Fruit fly (Drosophila melanogaster): Measurements from ENCODE around the gene CG2211.

Gene CG2211

dm6 chr3L:1320230-1320930, 14.8 kb downstream of the CG2211 start (continued):
- TF ChIP-seq cas (GFP tag; IDR thresholded peaks at IDR 0.05) (no peak), CG9797 (GFP tag; optimal IDR thresholded peaks at IDR 0.05) (no peak), Aef1 (GFP tag; IDR thresholded peaks at IDR 0.05) (peak; percentile 20; the same call in 1 of the 3 replicates), grau (tag; optimal IDR thresholded peaks at IDR 0.05) (peak; percentile 37), kni (GFP tag; optimal IDR thresholded peaks at IDR 0.05) (no peak), CG31441 (GFP tag; IDR thresholded peaks at IDR 0.05) (0 out of 2 replicates have a peak, but pooled peaks have one; percentile 20), CG7745 (tag; optimal IDR thresholded peaks at IDR 0.05) (peak; percentile 99), gsb (GFP tag; IDR thresholded peaks at IDR 0.05) (no peak), Ets65A (GFP tag) (peak; percentile 31), az2 (GFP tag; optimal IDR thresholded peaks at IDR 0.05) (no peak), fu2 (GFP tag; optimal IDR thresholded peaks at IDR 0.05) (no peak), cwo (GFP tag; optimal IDR thresholded peaks at IDR 0.05) (no peak), wdn (GFP tag; IDR thresholded peaks at IDR 0.05) (no peak), CG16779 (GFP tag; IDR thresholded peaks at IDR 0.05) (no peak), CG1647 (GFP tag; optimal IDR thresholded peaks at IDR 0.05) (peak; percentile 24), Camta (GFP tag; optimal IDR thresholded peaks at IDR 0.05) (no peak), fd102C (GFP tag; optimal IDR thresholded peaks at IDR 0.05) (no peak), CG12299 (tag; optimal IDR thresholded peaks at IDR 0.05) (no peak), gro (GFP tag; optimal IDR thresholded peaks at IDR 0.05) (no peak), CG18599 (GFP tag; optimal IDR thresholded peaks at IDR 0.05) (peak; percentile 22), CG11093 (GFP tag; IDR thresholded peaks at IDR 0.05) (no peak), BEAF-32 (GFP tag; optimal IDR thresholded peaks at IDR 0.05) (no peak), mam (GFP tag; optimal IDR thresholded peaks at IDR 0.05) (peak; percentile 22), CG10366 (GFP tag; IDR thresholded peaks at IDR 0.05) (peak; percentile 46), ind (GFP tag; optimal IDR thresholded peaks at IDR 0.05) (peak; percentile 15), Sin3A (optimal IDR thresholded peaks at IDR 0.05) (no peak), YL-1 (GFP tag; optimal IDR thresholded peaks at IDR 0.05) (no peak), CG6689 (GFP tag; IDR thresholded peaks at IDR 0.05) (0 out of 2 replicates have a peak, but pooled peaks have one; percentile 4), sens (GFP tag) (peak; percentile 31), ac (GFP tag; optimal IDR thresholded peaks at IDR 0.05) (no peak), row (GFP tag; IDR thresholded peaks at IDR 0.05) (peak; percentile 48), Dip3 (GFP tag; optimal IDR thresholded peaks at IDR 0.05) (peak; percentile 28), nmo (GFP tag; optimal IDR thresholded peaks at IDR 0.05) (no peak), vnd (GFP tag; IDR thresholded peaks at IDR 0.05; ENCODE audit: partially characterized antibody) (no peak), Mes4 (GFP tag; optimal IDR thresholded peaks at IDR 0.05) (no peak), CG12942 (GFP tag; optimal IDR thresholded peaks at IDR 0.05) (no peak), Chrac-16 (GFP tag; optimal IDR thresholded peaks at IDR 0.05) (no peak), B-H2 (GFP tag; optimal IDR thresholded peaks at IDR 0.05) (no peak), CG9215 (GFP tag; IDR thresholded peaks at IDR 0.05) (no peak), CG12219 (GFP tag; optimal IDR thresholded peaks at IDR 0.05) (no peak), CG17829 (tag; optimal IDR thresholded peaks at IDR 0.05) (no peak), CG10462 (GFP tag; optimal IDR thresholded peaks at IDR 0.05) (no peak), CG5180 (GFP tag; optimal IDR thresholded peaks at IDR 0.05) (no peak), Atf6 (GFP tag; IDR thresholded peaks at IDR 0.05) (0 out of 2 replicates have a peak, but pooled peaks have one; percentile 36), lbe (GFP tag; optimal IDR thresholded peaks at IDR 0.05) (no peak), sens-2 (GFP tag; IDR thresholded peaks at IDR 0.05) (no peak), HLH3B (GFP tag; IDR thresholded peaks at IDR 0.05) (0 out of 2 replicates have a peak, but pooled peaks have one; percentile 26), Bgb (GFP tag; IDR thresholded peaks at IDR 0.05; ENCODE audit: partially characterized antibody) (no peak), croc (GFP tag; conservative IDR thresholded peaks at IDR 0.05) (no peak), Six4 (GFP tag; optimal IDR thresholded peaks at IDR 0.05) (no peak), tgo (GFP tag; IDR thresholded peaks at IDR 0.05) (no peak)

All from whole organism, embryonic.